Worm (Caenorhabditis elegans): ENCODE data around the gene Y56A3A.22.

- TF ChIP-seq dao-5 (tag; optimal IDR thresholded peaks at IDR 0.05), result no peak
- peak; percentile 54 for TF ChIP-seq W03F9.2 (tag; optimal IDR thresholded peaks at IDR 0.05)
These were observed 1.2 kb upstream of the Y56A3A.22 start, which contains the start of the genes ccf-1 and trap-4 for ce11 chrIII:11920187-11920785.
